2 fruit fly cellular contexts compared by ENCODE assay signal in the genomic region with DNA sequence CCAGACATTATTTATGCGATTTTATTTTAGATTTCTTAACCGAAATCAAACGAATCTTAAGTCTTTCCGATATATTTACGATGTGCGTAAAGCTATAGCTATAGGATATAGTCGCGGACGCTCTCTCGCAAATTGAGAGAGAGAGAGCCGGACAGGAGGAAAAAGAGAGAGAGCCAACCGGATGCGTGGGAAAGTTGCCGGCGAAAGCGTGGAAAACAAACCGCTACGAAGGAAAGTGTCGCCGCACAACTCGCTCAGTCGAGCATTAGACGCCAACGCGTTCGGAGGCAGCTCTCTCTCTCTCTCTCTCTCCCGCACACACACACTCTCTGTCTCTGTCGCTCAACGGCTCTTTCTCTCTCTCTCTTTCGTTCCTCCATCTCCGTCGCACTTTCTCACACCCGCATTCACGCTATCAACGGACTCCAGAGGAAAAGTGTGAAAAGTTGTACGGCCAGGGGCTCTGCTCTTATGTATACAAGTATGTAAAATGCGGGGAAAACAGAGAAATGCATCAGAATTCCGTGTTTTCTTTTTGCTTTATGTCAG.
A peak's percentile ranks its signal among the peaks of the same experiment; 100 is the strongest.
TF ChIP-seq lines count a peak whose summit lies in the region.

A gene (plus strand): TSS at position 256 of the 549 bp plus-strand sequence.

- no peak for TF ChIP-seq CTCF in whole organism, embryonic (GFP tag; optimal IDR thresholded peaks at IDR 0.05; lab: Kevin White, UChicago)

TF ChIP-seq in whole organism, embryonic, 481 proteins besides CTCF, POLR2A, EP300 and RAD21 (continues in another document):
- TF ChIP-seq nau (GFP tag; optimal IDR thresholded peaks at IDR 0.05; lab: Kevin White, UChicago) = peak; percentile 3
- no peak for TF ChIP-seq slou (GFP tag; optimal IDR thresholded peaks at IDR 0.05; lab: Kevin White, UChicago)
- TF ChIP-seq toy (GFP tag; IDR thresholded peaks at IDR 0.05; lab: Robert Waterston, UW) = no peak
- no peak for TF ChIP-seq dpn (GFP tag; optimal IDR thresholded peaks at IDR 0.05; lab: Kevin White, UChicago)
- peak; percentile 4 for TF ChIP-seq CG11504 (tag; optimal IDR thresholded peaks at IDR 0.05; lab: Kevin White, UChicago)
- TF ChIP-seq CG2199 (GFP tag; IDR thresholded peaks at IDR 0.05; lab: Robert Waterston, UW) = peak; percentile 75; the same call in 1 of the 3 replicates
- TF ChIP-seq maf-S (GFP tag; optimal IDR thresholded peaks at IDR 0.05; lab: Kevin White, UChicago) = no peak
- no peak for TF ChIP-seq Meics (GFP tag; optimal IDR thresholded peaks at IDR 0.05; lab: Kevin White, UChicago)
- TF ChIP-seq CG7963 (GFP tag; IDR thresholded peaks at IDR 0.05; lab: Robert Waterston, UW; ENCODE audit: partially characterized antibody) = no peak
- 0 out of 2 replicates have a peak, but pooled peaks have one; percentile 6 for TF ChIP-seq CG5953 (GFP tag; IDR thresholded peaks at IDR 0.05; lab: Robert Waterston, UW)
- TF ChIP-seq wdn (GFP tag; IDR thresholded peaks at IDR 0.05; lab: Robert Waterston, UW) = no peak
- TF ChIP-seq danr (GFP tag; IDR thresholded peaks at IDR 0.05; lab: Robert Waterston, UW) = no peak
- TF ChIP-seq ERR (GFP tag; optimal IDR thresholded peaks at IDR 0.05; lab: Kevin White, UChicago) = no peak
- TF ChIP-seq CG5180 (GFP tag; optimal IDR thresholded peaks at IDR 0.05; lab: Kevin White, UChicago) = peak; percentile 56
- TF ChIP-seq chm (GFP tag; IDR thresholded peaks at IDR 0.05; lab: Robert Waterston, UW) = 0 out of 2 replicates have a peak, but pooled peaks have one; percentile 30
- TF ChIP-seq CG17328 (GFP tag; IDR thresholded peaks at IDR 0.05; lab: Robert Waterston, UW) = no peak
- TF ChIP-seq so (GFP tag; IDR thresholded peaks at IDR 0.05; lab: Robert Waterston, UW) = no peak
- TF ChIP-seq tx (GFP tag; optimal IDR thresholded peaks at IDR 0.05; lab: Kevin White, UChicago) = no peak
- peak; percentile 12 for TF ChIP-seq sd (tag; optimal IDR thresholded peaks at IDR 0.05; lab: Kevin White, UChicago)
- TF ChIP-seq ham (GFP tag; IDR thresholded peaks at IDR 0.05; lab: Robert Waterston, UW) = no peak
- TF ChIP-seq vvl (GFP tag; IDR thresholded peaks at IDR 0.05; lab: Robert Waterston, UW) = peak; percentile 25; the same call in 1 of the 2 replicates
- no peak for TF ChIP-seq CG13123 (GFP tag; optimal IDR thresholded peaks at IDR 0.05; lab: Kevin White, UChicago)
- TF ChIP-seq CG14667 (GFP tag; IDR thresholded peaks at IDR 0.05; lab: Robert Waterston, UW) = no peak
- peak; percentile 59 for TF ChIP-seq Med (GFP tag; lab: Kevin White, UChicago)
- no peak for TF ChIP-seq vnd (GFP tag; IDR thresholded peaks at IDR 0.05; lab: Robert Waterston, UW; ENCODE audit: partially characterized antibody)
- TF ChIP-seq CG16779 (GFP tag; IDR thresholded peaks at IDR 0.05; lab: Robert Waterston, UW) = 0 out of 2 replicates have a peak, but pooled peaks have one; percentile 44
- no peak for TF ChIP-seq rib (GFP tag; IDR thresholded peaks at IDR 0.05; lab: Robert Waterston, UW)
- TF ChIP-seq CG1832 (GFP tag; optimal IDR thresholded peaks at IDR 0.05; lab: Kevin White, UChicago) = peak; percentile 81
- no peak for TF ChIP-seq tll (GFP tag; optimal IDR thresholded peaks at IDR 0.05; lab: Kevin White, UChicago)
- peak; percentile 35; the same call in 1 of the 2 replicates for TF ChIP-seq Adf1 (GFP tag; IDR thresholded peaks at IDR 0.05; lab: Robert Waterston, UW)
- TF ChIP-seq CG1647 (GFP tag; optimal IDR thresholded peaks at IDR 0.05; lab: Kevin White, UChicago) = no peak
- TF ChIP-seq bab2 (GFP tag; optimal IDR thresholded peaks at IDR 0.05; lab: Kevin White, UChicago) = no peak
- TF ChIP-seq CG8089 (GFP tag; optimal IDR thresholded peaks at IDR 0.05; lab: Kevin White, UChicago) = no peak
- TF ChIP-seq Blimp-1 (GFP tag; optimal IDR thresholded peaks at IDR 0.05; lab: Kevin White, UChicago) = peak; percentile 31
- no peak for TF ChIP-seq Myb (GFP tag; optimal IDR thresholded peaks at IDR 0.05; lab: Kevin White, UChicago)
- peak; percentile 94 for TF ChIP-seq sr (GFP tag; IDR thresholded peaks at IDR 0.05; lab: Robert Waterston, UW)
- no peak for TF ChIP-seq Hand (GFP tag; optimal IDR thresholded peaks at IDR 0.05; lab: Kevin White, UChicago)
- no peak for TF ChIP-seq CG4617 (GFP tag; optimal IDR thresholded peaks at IDR 0.05; lab: Kevin White, UChicago; ENCODE audit: borderline replicate concordance)
- no peak for TF ChIP-seq twi (tag; optimal IDR thresholded peaks at IDR 0.05; lab: Kevin White, UChicago)
- TF ChIP-seq C15 (GFP tag; IDR thresholded peaks at IDR 0.05; lab: Robert Waterston, UW) = no peak
- TF ChIP-seq CG15479 (GFP tag; optimal IDR thresholded peaks at IDR 0.05; lab: Kevin White, UChicago) = no peak
- TF ChIP-seq CG34422 (GFP tag; IDR thresholded peaks at IDR 0.05; lab: Robert Waterston, UW) = 0 out of 3 replicates have a peak, but pooled peaks have one; percentile 18

TF ChIP-seq in whole organism, prepupa, 60 proteins besides CTCF, POLR2A, EP300 and RAD21:
- TF ChIP-seq Eip78C (GFP tag; lab: Kevin White, UChicago) (peak; percentile 11), CG11902 (GFP tag; optimal IDR thresholded peaks at IDR 0.05; lab: Kevin White, UChicago) (no peak), Hr4 (GFP tag; optimal IDR thresholded peaks at IDR 0.05; lab: Kevin White, UChicago) (no peak), CG15336 (GFP tag; IDR thresholded peaks at IDR 0.05; lab: Robert Waterston, UW) (peak; percentile 26; the same call in 1 of the 2 replicates)
